Worm (Caenorhabditis elegans) whole organism, early embryonic: ENCODE measurements around the gene F13D12.3.

Experiments used
- aly-1 ChIP-seq: sonication (generic microtip); optimal IDR thresholded peaks from 2 replicates; lab custom pipeline; 2016; ENCODE audit warnings: missing genetic modification characterization, missing compliant biosample characterization
- ama-1 ChIP-seq: fragments of 150-350 bp; optimal IDR thresholded peaks from 2 replicates; lab custom pipeline; 2014
- ceh-13 ChIP-seq: fragments of 200-800 bp; sonication (Bioruptor generic); optimal IDR thresholded peaks from 2 replicates; lab custom pipeline; 2018; ENCODE audit warnings: mild to moderate bottlenecking, missing genetic modification characterization, missing compliant biosample characterization
- ceh-36 ChIP-seq: sonication (generic microtip); optimal IDR thresholded peaks from 2 replicates; lab custom pipeline; 2016; ENCODE audit warnings: missing genetic modification characterization, inconsistent platforms, missing compliant biosample characterization
- ets-7 ChIP-seq: sonication (generic microtip); optimal IDR thresholded peaks from 2 replicates; lab custom pipeline; 2016; ENCODE audit warnings: missing genotype, missing genetic modification characterization, missing compliant biosample characterization
- flt-1 ChIP-seq: fragments of 200-800 bp; sonication (Bioruptor generic); IDR thresholded peaks from 2 replicates; pipeline ENCODE4 v1.3.6; 2022; ENCODE audit warnings: missing genetic modification characterization, missing compliant biosample characterization
- hmbx-1 ChIP-seq: sonication (generic microtip); optimal IDR thresholded peaks from 2 replicates; lab custom pipeline; 2016; ENCODE audit warnings: mild to moderate bottlenecking, missing genetic modification characterization, missing compliant biosample characterization
- tbx-11 ChIP-seq: fragments of 200-800 bp; sonication (Bioruptor generic); IDR thresholded peaks from 2 replicates; pipeline ENCODE4 v1.3.6; 2022; ENCODE audit warnings: missing genetic modification characterization, missing compliant biosample characterization
- tbx-37 ChIP-seq: fragments of 200-800 bp; sonication (Bioruptor generic); conservative IDR thresholded peaks from 2 replicates; pipeline ENCODE4 v1.3.6; 2022; ENCODE audit warnings: missing genetic modification reagents, missing genetic modification characterization, missing compliant biosample characterization

- no peak for TF ChIP-seq ama-1
- no peak for TF ChIP-seq tbx-11
- TF ChIP-seq tbx-37 (GFP tag; lab: Robert Waterston, UW) = no peak
- no peak for TF ChIP-seq aly-1
- no peak for TF ChIP-seq ceh-36 (tag; lab: Kevin White, UChicago)
- no peak for TF ChIP-seq ets-7
- TF ChIP-seq flt-1 = no peak
- TF ChIP-seq hmbx-1 (tag; lab: Kevin White, UChicago) = no peak
- no peak for TF ChIP-seq ceh-13
Observed at ce11 chrII:11688643-11689042, 31.6 kb upstream of the F13D12.3 start, which contains the start of gene kel-1.
